Fruit fly (Drosophila melanogaster) whole organism, embryonic: ENCODE results near the gene CG43116.

Experiments
- Abd-B ChIP-seq: fragments of 200-800 bp; sonication (Bioruptor generic); optimal IDR thresholded peaks from 2 replicates; lab custom pipeline; 2018; ENCODE audit warnings: missing biosample characterization, mild to moderate bottlenecking, missing genetic modification characterization, moderate library complexity
- Ada2b ChIP-seq: fragments of 200-800 bp; sonication (Bioruptor generic); IDR thresholded peaks from 2 replicates; pipeline ENCODE4 v1.3.6; 2022; ENCODE audit warnings: missing biosample characterization, missing genetic modification characterization
- B-H1 ChIP-seq: fragments of 200-800 bp; sonication (Bioruptor generic); IDR thresholded peaks from 3 replicates; pipeline ENCODE4 v1.3.6; 2022; ENCODE audit warnings: missing biosample characterization, missing genetic modification characterization
- Bdp1 ChIP-seq: fragments of 200-800 bp; sonication (Bioruptor generic); optimal IDR thresholded peaks from 3 replicates; lab custom pipeline; 2016; ENCODE audit warnings: missing biosample characterization, missing genetic modification characterization
- Bteb2 ChIP-seq: fragments of 200-800 bp; sonication (Bioruptor generic); optimal IDR thresholded peaks from 2 replicates; lab custom pipeline; 2016; ENCODE audit warnings: missing biosample characterization, missing genetic modification characterization
- CG10267 ChIP-seq: fragments of 200-800 bp; sonication (Bioruptor generic); optimal IDR thresholded peaks from 2 replicates; lab custom pipeline; 2018; ENCODE audit warnings: missing biosample characterization, mild to moderate bottlenecking, missing genetic modification characterization, moderate library complexity
- CG10462 ChIP-seq: fragments of 200-800 bp; sonication (Bioruptor generic); optimal IDR thresholded peaks from 2 replicates; lab custom pipeline; 2016; ENCODE audit warnings: missing biosample characterization, missing genetic modification characterization
- CG12659 ChIP-seq: fragments of 200-800 bp; sonication (Bioruptor generic); optimal IDR thresholded peaks from 3 replicates; lab custom pipeline; 2017; ENCODE audit warnings: mild to moderate bottlenecking, missing biosample characterization, missing genetic modification reagents, missing genetic modification characterization
- CG13775 ChIP-seq: fragments of 200-800 bp; sonication (Bioruptor generic); optimal IDR thresholded peaks from 3 replicates; lab custom pipeline; 2017; ENCODE audit warnings: missing biosample characterization, mild to moderate bottlenecking, missing genetic modification characterization
- CG15479 ChIP-seq: fragments of 200-800 bp; sonication (Bioruptor generic); optimal IDR thresholded peaks from 3 replicates; lab custom pipeline; 2019; ENCODE audit warnings: missing biosample characterization, mild to moderate bottlenecking, missing genetic modification characterization, moderate library complexity
- CG17912 ChIP-seq: fragments of 200-800 bp; sonication (Bioruptor generic); optimal IDR thresholded peaks from 2 replicates; lab custom pipeline; 2018; ENCODE audit warnings: missing biosample characterization, mild to moderate bottlenecking, missing genetic modification characterization
- CG2116 ChIP-seq: fragments of 200-800 bp; sonication (Bioruptor generic); optimal IDR thresholded peaks from 3 replicates; lab custom pipeline; 2018; ENCODE audit warnings: missing biosample characterization, mild to moderate bottlenecking, missing genetic modification characterization
- CG30403 ChIP-seq: fragments of 200-800 bp; sonication (Bioruptor generic); optimal IDR thresholded peaks from 3 replicates; lab custom pipeline; 2016; ENCODE audit warnings: missing biosample characterization, missing genetic modification characterization
- CG4328 ChIP-seq: fragments of 200-800 bp; sonication (Bioruptor generic); optimal IDR thresholded peaks from 3 replicates; lab custom pipeline; 2017; ENCODE audit warnings: missing biosample characterization, missing genetic modification reagents, missing genetic modification characterization
- CG4424 ChIP-seq: fragments of 200-800 bp; sonication (Bioruptor generic); optimal IDR thresholded peaks from 3 replicates; lab custom pipeline; 2016; ENCODE audit warnings: missing biosample characterization, missing genetic modification characterization
- CG4707 ChIP-seq: fragments of 200-800 bp; sonication (Bioruptor generic); optimal IDR thresholded peaks from 2 replicates; lab custom pipeline; 2018; ENCODE audit warnings: missing biosample characterization, mild to moderate bottlenecking, missing genetic modification characterization, moderate library complexity
- CG6813 ChIP-seq: fragments of 200-800 bp; sonication (Bioruptor generic); optimal IDR thresholded peaks from 2 replicates; lab custom pipeline; 2017; ENCODE audit warnings: missing biosample characterization, missing genetic modification characterization, mild to moderate bottlenecking, moderate library complexity, missing genetic modification reagents
- CG8388 ChIP-seq: fragments of 200-800 bp; sonication (Bioruptor generic); optimal IDR thresholded peaks from 2 replicates; lab custom pipeline; 2019; ENCODE audit warnings: missing biosample characterization, mild to moderate bottlenecking, missing genetic modification characterization, moderate library complexity
- Chrac-16 ChIP-seq: fragments of 200-800 bp; sonication (Bioruptor generic); optimal IDR thresholded peaks from 3 replicates; lab custom pipeline; 2016; ENCODE audit warnings: missing biosample characterization, missing genetic modification characterization
- Dbx ChIP-seq: fragments of 200-800 bp; sonication (Bioruptor generic); IDR thresholded peaks from 3 replicates; pipeline ENCODE4 v1.3.6; 2022; ENCODE audit warnings: missing biosample characterization, missing genetic modification characterization
- E2f2 ChIP-seq: fragments of 200-800 bp; sonication (Bioruptor generic); IDR thresholded peaks from 2 replicates; pipeline ENCODE4 v1.3.6; 2022; ENCODE audit warnings: missing biosample characterization, missing genetic modification characterization
- GATAe ChIP-seq: fragments of 200-800 bp; sonication (Bioruptor generic); conservative IDR thresholded peaks from 2 replicates; pipeline ENCODE4 v1.3.6; 2022; ENCODE audit warnings: missing biosample characterization, missing genetic modification characterization
- Hr3 ChIP-seq: fragments of 200-800 bp; sonication (Bioruptor generic); optimal IDR thresholded peaks from 3 replicates; lab custom pipeline; 2016; ENCODE audit warnings: missing biosample characterization, missing genetic modification characterization
- Jarid2 ChIP-seq: fragments of 200-800 bp; sonication (Bioruptor generic); optimal IDR thresholded peaks from 3 replicates; lab custom pipeline; 2017; ENCODE audit warnings: mild to moderate bottlenecking, missing biosample characterization, missing genetic modification reagents, missing genetic modification characterization
- Lim3 ChIP-seq: fragments of 200-800 bp; sonication (Bioruptor generic); IDR thresholded peaks from 2 replicates; pipeline ENCODE4 v1.3.6; 2022; ENCODE audit warnings: missing biosample characterization, missing genetic modification characterization
- Mrtf ChIP-seq: fragments of 200-800 bp; sonication (Bioruptor generic); IDR thresholded peaks from 3 replicates; pipeline ENCODE4 v1.3.6; 2022; ENCODE audit warnings: missing biosample characterization, missing genetic modification characterization
- Myb ChIP-seq: fragments of 200-800 bp; sonication (Bioruptor generic); optimal IDR thresholded peaks from 2 replicates; lab custom pipeline; 2016; ENCODE audit warnings: missing biosample characterization, missing genetic modification characterization
- NC2β ChIP-seq: fragments of 200-800 bp; sonication (Bioruptor generic); optimal IDR thresholded peaks from 2 replicates; lab custom pipeline; 2016; ENCODE audit warnings: missing biosample characterization, missing genetic modification characterization
- Oli ChIP-seq: fragments of 200-800 bp; sonication (Bioruptor generic); optimal IDR thresholded peaks from 2 replicates; lab custom pipeline; 2018; ENCODE audit warnings: missing biosample characterization, mild to moderate bottlenecking, missing genetic modification characterization, moderate library complexity
- Sox100B ChIP-seq: fragments of 200-800 bp; sonication (Bioruptor generic); optimal IDR thresholded peaks from 3 replicates; lab custom pipeline; 2018; ENCODE audit warnings: missing biosample characterization, mild to moderate bottlenecking, missing genetic modification characterization
- Tbp ChIP-seq: fragments of >200 bp; optimal IDR thresholded peaks from 2 replicates; lab custom pipeline; 2018; ENCODE audit warnings: missing biosample characterization, missing genetic modification characterization
- br ChIP-seq: fragments of >200 bp; optimal IDR thresholded peaks from 2 replicates; lab custom pipeline; 2017
- bsh ChIP-seq, 2 experiments: fragments of 200-800 bp; sonication (Bioruptor generic); optimal IDR thresholded peaks; 2 replicates each; lab custom pipeline; 2017 to 2018; ENCODE audit warnings: mild to moderate bottlenecking in 2 of 2, missing biosample characterization in 2 of 2, missing genetic modification characterization in 2 of 2, moderate library complexity in 1 of 2
- cwo ChIP-seq: fragments of 200-800 bp; sonication (Bioruptor generic); optimal IDR thresholded peaks from 3 replicates; lab custom pipeline; 2017; ENCODE audit warnings: missing biosample characterization, missing genetic modification characterization, mild to moderate bottlenecking, moderate library complexity, missing genetic modification reagents
- dmrt11E ChIP-seq: fragments of 200-800 bp; sonication (Bioruptor generic); optimal IDR thresholded peaks from 3 replicates; lab custom pipeline; 2018; ENCODE audit warnings: missing biosample characterization, mild to moderate bottlenecking, missing genetic modification characterization, moderate library complexity
- dysf ChIP-seq: fragments of 200-800 bp; sonication (Bioruptor generic); IDR thresholded peaks from 3 replicates; pipeline ENCODE4 v1.3.6; 2022; ENCODE audit warnings: missing biosample characterization, missing genetic modification characterization
- eve ChIP-seq, 2 experiments: fragments of >200 bp; optimal IDR thresholded peaks; 2 replicates each; lab custom pipeline; 2017; ENCODE audit warnings: missing biosample characterization in 2 of 2, missing genetic modification characterization in 2 of 2
- fd102C ChIP-seq: fragments of 200-800 bp; sonication (Bioruptor generic); optimal IDR thresholded peaks from 2 replicates; lab custom pipeline; 2018; ENCODE audit warnings: missing biosample characterization, mild to moderate bottlenecking, missing genetic modification characterization, moderate library complexity
- ftz-f1 ChIP-seq: fragments of 200-800 bp; sonication (Bioruptor generic); optimal IDR thresholded peaks from 2 replicates; lab custom pipeline; 2016; ENCODE audit warnings: missing biosample characterization, missing genetic modification characterization
- h ChIP-seq: fragments of >200 bp; optimal IDR thresholded peaks from 2 replicates; lab custom pipeline; 2017
- inv ChIP-seq: fragments of 200-800 bp; sonication (Bioruptor generic); IDR thresholded peaks from 2 replicates; pipeline ENCODE4 v1.3.6; 2022; ENCODE audit warnings: missing biosample characterization, missing genetic modification characterization; ENCODE audit not compliant: partially characterized antibody
- knrl ChIP-seq: fragments of 200-800 bp; sonication (Bioruptor generic); IDR thresholded peaks from 3 replicates; pipeline ENCODE4 v1.3.6; 2022; ENCODE audit warnings: missing biosample characterization, missing genetic modification characterization; ENCODE audit not compliant: partially characterized antibody
- lmd ChIP-seq: fragments of 200-800 bp; sonication (Bioruptor generic); IDR thresholded peaks from 2 replicates; pipeline ENCODE4 v1.3.6; 2022; ENCODE audit warnings: missing biosample characterization, missing genetic modification characterization
- maf-S ChIP-seq: fragments of 200-800 bp; sonication (Bioruptor generic); optimal IDR thresholded peaks from 2 replicates; lab custom pipeline; 2016; ENCODE audit warnings: missing biosample characterization, missing genetic modification characterization
- nom ChIP-seq: fragments of 200-800 bp; sonication (Bioruptor generic); optimal IDR thresholded peaks from 2 replicates; lab custom pipeline; 2017; ENCODE audit warnings: missing biosample characterization, missing genetic modification characterization, mild to moderate bottlenecking, moderate library complexity, missing genetic modification reagents
- pan ChIP-seq, 4 experiments: fragments of >200 bp in 3 of 4; fragments of 200-800 bp in 1 of 4; sonication (Bioruptor generic) in 1 of 4; optimal IDR thresholded peaks in 3 of 4; IDR thresholded peaks in 1 of 4; 2 replicates each; pipeline versions ENCODE4 v1.3.6 to Lab custom; 2017 to 2022; ENCODE audit warnings: missing biosample characterization in 2 of 4, missing genetic modification characterization in 2 of 4, mixed read lengths in 1 of 4
- pum ChIP-seq: fragments of 200-800 bp; sonication (Bioruptor generic); optimal IDR thresholded peaks from 2 replicates; lab custom pipeline; 2016; ENCODE audit warnings: missing biosample characterization, missing genetic modification characterization
- ro ChIP-seq: fragments of 200-800 bp; sonication (Bioruptor generic); IDR thresholded peaks from 2 replicates; pipeline ENCODE4 v1.3.6; 2022; ENCODE audit warnings: missing biosample characterization, missing genetic modification characterization
- schlank ChIP-seq: fragments of 200-800 bp; sonication (Bioruptor generic); optimal IDR thresholded peaks from 2 replicates; lab custom pipeline; 2018; ENCODE audit warnings: missing biosample characterization, mild to moderate bottlenecking, missing genetic modification characterization
- trh ChIP-seq: fragments of 200-800 bp; sonication (Bioruptor generic); optimal IDR thresholded peaks from 2 replicates; lab custom pipeline; 2016; ENCODE audit warnings: missing biosample characterization, missing genetic modification characterization
- tup ChIP-seq: fragments of 200-800 bp; sonication (Bioruptor generic); optimal IDR thresholded peaks from 2 replicates; lab custom pipeline; 2016; ENCODE audit warnings: missing biosample characterization, mild to moderate bottlenecking, missing genetic modification characterization, moderate library complexity
- yki ChIP-seq: fragments of >200 bp; optimal IDR thresholded peaks from 3 replicates; lab custom pipeline; 2018

Gene CG43116

dm6 chr3R:26010628-26011027 lies 13.8 kb upstream of the CG43116 start (continued):
- TF ChIP-seq dmrt11E: peak; percentile 17
- no peak for TF ChIP-seq Bdp1 (GFP tag; lab: Kevin White, UChicago)
- peak; percentile 28 for TF ChIP-seq NC2β (GFP tag; lab: Kevin White, UChicago)
- TF ChIP-seq Ada2b: no peak
- no peak for TF ChIP-seq bsh (GFP tag; optimal IDR thresholded peaks at IDR 0.05; lab: Kevin White, UChicago)
- TF ChIP-seq pan (optimal IDR thresholded peaks at IDR 0.05; lab: Kevin White, UChicago): no peak
- no peak for TF ChIP-seq pan (GFP tag; optimal IDR thresholded peaks at IDR 0.05 in 1 of 2, IDR thresholded peaks at IDR 0.05 in 1 of 2)
- no peak for TF ChIP-seq Myb (GFP tag; lab: Kevin White, UChicago)
- no peak for TF ChIP-seq CG2116 (GFP tag; lab: Kevin White, UChicago)
- no peak for TF ChIP-seq Dbx (GFP tag; lab: Robert Waterston, UW)
- TF ChIP-seq cwo (GFP tag; lab: Kevin White, UChicago): no peak
- no peak for TF ChIP-seq eve (GFP tag; optimal IDR thresholded peaks at IDR 0.05; lab: Kevin White, UChicago)
- TF ChIP-seq CG4707 (GFP tag; lab: Kevin White, UChicago): no peak
- TF ChIP-seq inv (GFP tag; lab: Robert Waterston, UW): no peak
- no peak for TF ChIP-seq h (lab: Kevin White, UChicago)
- TF ChIP-seq ftz-f1 (GFP tag; lab: Kevin White, UChicago): no peak
- TF ChIP-seq CG12659 (GFP tag; lab: Kevin White, UChicago): no peak
- TF ChIP-seq lmd: no peak
- no peak for TF ChIP-seq E2f2 (GFP tag; lab: Robert Waterston, UW)
- no peak for TF ChIP-seq CG13775 (GFP tag; lab: Kevin White, UChicago)
- no peak for TF ChIP-seq CG4328 (GFP tag; lab: Kevin White, UChicago)
- no peak for TF ChIP-seq trh (GFP tag; lab: Kevin White, UChicago)
- no peak for TF ChIP-seq Lim3
- TF ChIP-seq Sox100B (GFP tag; lab: Kevin White, UChicago): no peak
- TF ChIP-seq Bteb2 (GFP tag; lab: Kevin White, UChicago): no peak
- no peak for TF ChIP-seq pum (GFP tag; lab: Kevin White, UChicago)
- TF ChIP-seq br (lab: Kevin White, UChicago): no peak
- no peak for TF ChIP-seq ro
- no peak for TF ChIP-seq Hr3 (GFP tag; lab: Kevin White, UChicago)
- TF ChIP-seq CG17912 (GFP tag; lab: Kevin White, UChicago): no peak
- TF ChIP-seq fd102C (GFP tag; lab: Kevin White, UChicago): peak; percentile 59
- peak; percentile 18 for TF ChIP-seq nom
- no peak for TF ChIP-seq B-H1 (GFP tag; lab: Robert Waterston, UW)
- TF ChIP-seq CG6813 (GFP tag; lab: Kevin White, UChicago): peak; percentile 10
- no peak for TF ChIP-seq CG30403 (GFP tag; lab: Kevin White, UChicago)
- TF ChIP-seq CG4424 (GFP tag; lab: Kevin White, UChicago): no peak
- no peak for TF ChIP-seq CG8388 (GFP tag; lab: Kevin White, UChicago)
- TF ChIP-seq CG10267 (tag; lab: Kevin White, UChicago): no peak
- no peak for TF ChIP-seq Mrtf
- TF ChIP-seq CG10462: no peak
- peak; percentile 92 for TF ChIP-seq CG15479 (GFP tag; lab: Kevin White, UChicago)
- TF ChIP-seq Abd-B (GFP tag; lab: Kevin White, UChicago): no peak
- TF ChIP-seq tup (GFP tag; lab: Kevin White, UChicago): no peak
- no peak for TF ChIP-seq maf-S (GFP tag; lab: Kevin White, UChicago)
- TF ChIP-seq Chrac-16 (GFP tag; lab: Kevin White, UChicago): no peak
- no peak for TF ChIP-seq schlank
- peak; percentile 67 for TF ChIP-seq Jarid2
- no peak for TF ChIP-seq dysf (GFP tag; lab: Robert Waterston, UW)
- no peak for TF ChIP-seq Oli (tag; lab: Kevin White, UChicago)
- TF ChIP-seq knrl: no peak
- no peak for TF ChIP-seq GATAe (GFP tag; lab: Robert Waterston, UW)
- TF ChIP-seq Tbp (GFP tag; lab: Kevin White, UChicago): peak; percentile 74
- TF ChIP-seq yki (lab: Kevin White, UChicago): no peak
